Fruit fly (Drosophila melanogaster) whole organism, adult: Measurements from ENCODE around the gene Sb.

Experiments used
- CG11617 ChIP-seq: fragments of 200-800 bp; sonication (Bioruptor generic); optimal IDR thresholded peaks from 2 replicates; lab custom pipeline; 2017; ENCODE audit warnings: mild to moderate bottlenecking, missing biosample characterization, missing genetic modification reagents, missing genetic modification characterization
- CG12768 ChIP-seq: fragments of 200-800 bp; sonication (Bioruptor generic); optimal IDR thresholded peaks from 2 replicates; lab custom pipeline; 2017; ENCODE audit warnings: missing biosample characterization, missing genetic modification characterization, mild to moderate bottlenecking, moderate library complexity, missing genetic modification reagents
- CG14711 ChIP-seq: fragments of 200-800 bp; sonication (Bioruptor generic); optimal IDR thresholded peaks from 2 replicates; lab custom pipeline; 2018; ENCODE audit warnings: missing biosample characterization, mild to moderate bottlenecking, missing genetic modification characterization, moderate library complexity
- CG1620 ChIP-seq: fragments of 200-800 bp; sonication (Bioruptor generic); optimal IDR thresholded peaks from 2 replicates; lab custom pipeline; 2016; ENCODE audit warnings: missing biosample characterization, missing genetic modification characterization
- CG33017 ChIP-seq: fragments of 200-800 bp; sonication (Bioruptor generic); optimal IDR thresholded peaks from 2 replicates; lab custom pipeline; 2018; ENCODE audit warnings: missing biosample characterization, mild to moderate bottlenecking, missing genetic modification characterization, moderate library complexity
- CG5204 ChIP-seq: fragments of 200-800 bp; sonication (Bioruptor generic); optimal IDR thresholded peaks from 2 replicates; lab custom pipeline; 2016; ENCODE audit warnings: missing biosample characterization, missing genetic modification characterization
- CG7045 ChIP-seq: fragments of 200-800 bp; sonication (Bioruptor generic); optimal IDR thresholded peaks from 2 replicates; lab custom pipeline; 2017; ENCODE audit warnings: missing biosample characterization, mild to moderate bottlenecking, missing genetic modification characterization
- CG7101 ChIP-seq: fragments of 200-800 bp; sonication (Bioruptor generic); optimal IDR thresholded peaks from 2 replicates; lab custom pipeline; 2018; ENCODE audit warnings: missing biosample characterization, mild to moderate bottlenecking, missing genetic modification characterization, moderate library complexity
- Clk ChIP-seq: fragments of 200-800 bp; sonication (Bioruptor generic); optimal IDR thresholded peaks from 2 replicates; lab custom pipeline; 2017; ENCODE audit warnings: missing biosample characterization, missing genetic modification characterization
- Crg-1 ChIP-seq: fragments of 200-800 bp; sonication (Bioruptor generic); optimal IDR thresholded peaks from 2 replicates; lab custom pipeline; 2016; ENCODE audit warnings: missing biosample characterization, missing genetic modification characterization
- Hr96 ChIP-seq: fragments of 200-800 bp; sonication (Bioruptor generic); optimal IDR thresholded peaks from 2 replicates; lab custom pipeline; 2016; ENCODE audit warnings: missing biosample characterization, missing genetic modification characterization
- Mnt ChIP-seq: fragments of 200-800 bp; sonication (Bioruptor generic); optimal IDR thresholded peaks from 2 replicates; lab custom pipeline; 2016; ENCODE audit warnings: missing biosample characterization, mild to moderate bottlenecking, missing genetic modification characterization
- bab1 ChIP-seq: fragments of 200-800 bp; sonication (Bioruptor generic); optimal IDR thresholded peaks from 3 replicates; lab custom pipeline; 2019; ENCODE audit warnings: missing biosample characterization, mild to moderate bottlenecking, missing genetic modification characterization, moderate library complexity
- cic ChIP-seq: fragments of 200-800 bp; sonication (Bioruptor generic); optimal IDR thresholded peaks from 2 replicates; lab custom pipeline; 2017; ENCODE audit warnings: missing biosample characterization, mild to moderate bottlenecking, missing genetic modification characterization, moderate library complexity
- cnc ChIP-seq, 2 experiments: fragments of >200 bp; optimal IDR thresholded peaks; 2 replicates each; lab custom pipeline; 2017
- kay ChIP-seq: fragments of 200-800 bp; sonication (Bioruptor generic); peaks from one replicate; lab custom pipeline; 2016; ENCODE audit warnings: missing biosample characterization, missing genetic modification characterization, borderline replicate concordance
- ovo ChIP-seq: fragments of 200-800 bp; sonication (Bioruptor generic); optimal IDR thresholded peaks from 2 replicates; lab custom pipeline; 2016; ENCODE audit warnings: missing biosample characterization, missing genetic modification characterization
- pad ChIP-seq: fragments of 200-800 bp; sonication (Bioruptor generic); optimal IDR thresholded peaks from 3 replicates; lab custom pipeline; 2017; ENCODE audit warnings: missing biosample characterization, missing genetic modification characterization, mild to moderate bottlenecking, moderate library complexity, missing genetic modification reagents
- tj ChIP-seq: fragments of 200-800 bp; sonication (Bioruptor generic); optimal IDR thresholded peaks from 3 replicates; lab custom pipeline; 2017; ENCODE audit warnings: missing biosample characterization, mild to moderate bottlenecking, missing genetic modification characterization, moderate library complexity
- toe ChIP-seq: fragments of 200-800 bp; sonication (Bioruptor generic); optimal IDR thresholded peaks from 2 replicates; lab custom pipeline; 2016; ENCODE audit warnings: missing biosample characterization, missing genetic modification characterization

The Sb gene

dm6 chr3R:16157564-16158242 is 41.7 kb downstream of the Sb start:
- TF ChIP-seq tj (no peak), bab1 (GFP tag; lab: Kevin White, UChicago) (no peak), CG1620 (no peak), Crg-1 (no peak), toe (GFP tag; lab: Kevin White, UChicago) (no peak), CG7101 (tag; lab: Kevin White, UChicago) (no peak), Mnt (GFP tag; lab: Kevin White, UChicago) (peak; percentile 5), cnc (optimal IDR thresholded peaks at IDR 0.05; lab: Kevin White, UChicago) (no peak), kay (no peak), Hr96 (GFP tag; lab: Kevin White, UChicago) (no peak), CG5204 (GFP tag; lab: Kevin White, UChicago) (peak; percentile 33), CG11617 (peak; percentile 7), CG7045 (peak; percentile 8), CG33017 (tag; lab: Kevin White, UChicago) (no peak), Clk (no peak), CG12768 (GFP tag; lab: Kevin White, UChicago) (no peak), CG14711 (tag; lab: Kevin White, UChicago) (no peak)

DNA sequence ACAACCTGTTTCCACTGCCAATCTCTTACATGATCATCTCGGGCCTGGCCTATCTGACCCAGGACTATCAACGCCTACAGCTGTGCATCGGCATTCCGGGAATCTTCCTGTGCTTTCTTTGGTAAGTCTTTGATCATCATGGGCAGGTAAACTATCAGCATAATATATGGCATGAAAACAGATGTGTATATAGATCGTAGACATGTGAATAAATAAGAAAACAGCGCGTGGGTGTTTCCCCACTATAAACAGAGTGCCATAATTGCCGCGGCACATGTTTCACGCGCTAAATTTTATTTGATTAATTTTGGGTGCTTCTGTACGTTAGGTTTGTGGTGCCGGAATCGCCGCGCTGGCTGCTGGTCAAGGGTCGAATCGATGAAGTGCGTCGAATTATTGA is 52.1 kb downstream of the Sb start:
- TF ChIP-seq ovo (GFP tag; lab: Kevin White, UChicago) (no peak), kay (no peak), CG14711 (tag; lab: Kevin White, UChicago) (no peak), tj (no peak), CG12768 (GFP tag; lab: Kevin White, UChicago) (no peak), cnc (optimal IDR thresholded peaks at IDR 0.05; lab: Kevin White, UChicago) (no peak), Crg-1 (no peak), CG11617 (no peak), cic (GFP tag; lab: Kevin White, UChicago) (no peak), bab1 (GFP tag; lab: Kevin White, UChicago) (no peak), toe (GFP tag; lab: Kevin White, UChicago) (no peak), CG7101 (tag; lab: Kevin White, UChicago) (no peak), Mnt (GFP tag; lab: Kevin White, UChicago) (no peak), CG7045 (no peak), CG5204 (GFP tag; lab: Kevin White, UChicago) (no peak), pad (GFP tag; lab: Kevin White, UChicago) (no peak)

dm6 chr3R:16171747-16172146 is 55.8 kb downstream of the Sb start, which contains the start of gene CG8925:
Gene CG8925 (plus strand): TSS chr3R:16171991.
- TF ChIP-seq ovo (GFP tag; lab: Kevin White, UChicago) (no peak), tj (no peak), pad (GFP tag; lab: Kevin White, UChicago) (no peak), Clk (no peak), CG1620 (no peak), CG33017 (tag; lab: Kevin White, UChicago) (no peak), cnc (optimal IDR thresholded peaks at IDR 0.05; lab: Kevin White, UChicago) (no peak), kay (no peak), cic (GFP tag; lab: Kevin White, UChicago) (no peak), CG11617 (no peak)

dm6 chr3R:16173500-16173899 is 57.5 kb downstream of the Sb start:
- TF ChIP-seq CG14711 (tag; lab: Kevin White, UChicago), result no peak
- TF ChIP-seq CG33017 (tag; lab: Kevin White, UChicago), result no peak
- TF ChIP-seq kay, result no peak
- TF ChIP-seq CG7101 (tag; lab: Kevin White, UChicago), result no peak
- no peak for TF ChIP-seq CG12768 (GFP tag; lab: Kevin White, UChicago)
- no peak for TF ChIP-seq Mnt (GFP tag; lab: Kevin White, UChicago)
- TF ChIP-seq ovo (GFP tag; lab: Kevin White, UChicago), result no peak
- TF ChIP-seq CG5204 (GFP tag; lab: Kevin White, UChicago), result no peak
- no peak for TF ChIP-seq CG1620
- TF ChIP-seq Clk, result no peak
- TF ChIP-seq CG7045, result no peak

DNA sequence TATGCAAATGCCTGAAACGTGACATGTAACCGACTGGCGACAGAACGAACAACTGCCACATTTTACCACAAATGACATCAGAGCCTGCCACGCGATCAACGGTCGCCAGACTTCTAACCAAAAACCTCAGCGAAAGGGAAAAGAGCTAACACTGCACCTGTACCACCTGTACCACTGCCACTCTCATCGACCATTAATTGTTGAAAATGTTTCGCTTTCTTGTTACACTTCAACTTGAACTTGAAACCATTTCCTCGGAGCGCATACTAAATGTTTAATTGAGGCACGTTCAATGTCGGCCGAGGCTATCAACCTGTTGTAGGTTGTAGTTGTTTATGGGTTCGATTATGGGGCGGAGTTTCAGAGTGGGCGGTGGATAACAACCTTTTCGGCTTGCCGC is 60.6 kb downstream of the Sb start:
- no peak for TF ChIP-seq bab1 (GFP tag; lab: Kevin White, UChicago)
- TF ChIP-seq CG33017 (tag; lab: Kevin White, UChicago), result no peak
- no peak for TF ChIP-seq cic (GFP tag; lab: Kevin White, UChicago)
- no peak for TF ChIP-seq kay
- TF ChIP-seq Clk, result no peak
- TF ChIP-seq CG12768 (GFP tag; lab: Kevin White, UChicago), result no peak
- TF ChIP-seq tj, result no peak
- no peak for TF ChIP-seq Mnt (GFP tag; lab: Kevin White, UChicago)
- TF ChIP-seq ovo (GFP tag; lab: Kevin White, UChicago), result no peak
- no peak for TF ChIP-seq toe (GFP tag; lab: Kevin White, UChicago)
- no peak for TF ChIP-seq Hr96 (GFP tag; lab: Kevin White, UChicago)
- no peak for TF ChIP-seq CG5204 (GFP tag; lab: Kevin White, UChicago)
- no peak for TF ChIP-seq pad (GFP tag; lab: Kevin White, UChicago)

DNA sequence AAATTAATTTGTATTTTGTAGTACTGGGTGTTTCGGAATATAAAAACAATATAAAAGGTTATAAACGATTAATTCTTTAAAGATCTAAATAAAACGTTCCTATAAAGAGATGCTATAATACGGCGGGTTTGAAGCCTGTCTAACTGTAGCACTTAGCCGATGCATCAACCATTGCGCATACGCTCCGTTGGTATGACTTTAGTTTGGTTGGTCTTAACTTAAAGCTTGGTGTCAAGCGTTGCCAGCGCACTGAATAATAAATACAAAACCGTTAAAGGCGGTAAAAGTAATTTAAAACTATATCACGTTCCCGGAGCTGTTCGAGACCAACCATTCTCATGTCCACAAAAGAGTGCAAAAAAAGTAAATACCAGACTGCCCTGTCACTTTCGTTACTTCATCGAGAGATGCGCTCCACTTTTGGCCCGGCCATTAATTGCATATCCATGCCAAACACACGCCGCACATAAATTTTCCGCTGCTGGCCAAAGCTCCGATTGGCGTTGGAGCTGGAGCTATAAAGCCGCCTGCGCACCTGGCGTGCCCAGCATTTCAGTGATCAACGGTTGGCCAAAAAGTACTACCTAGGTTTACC is 64.6 kb downstream of the Sb start, which contains the start of gene CG8927:
Gene CG8927, plus strand, starts transcription at position 545 of the 595 bp plus-strand sequence.
- TF ChIP-seq Clk (no peak), CG33017 (tag; lab: Kevin White, UChicago) (no peak), CG14711 (tag; lab: Kevin White, UChicago) (no peak), Hr96 (GFP tag; lab: Kevin White, UChicago) (no peak), ovo (GFP tag; lab: Kevin White, UChicago) (no peak), CG5204 (GFP tag; lab: Kevin White, UChicago) (no peak)
